Worm (Caenorhabditis elegans) whole organism, L4/young adult: ENCODE measurements around the gene R151.1.

Experiments used
- dao-5 ChIP-seq: sonication (generic microtip); optimal IDR thresholded peaks from 2 replicates; lab custom pipeline; 2016; ENCODE audit warnings: missing genotype, missing genetic modification characterization, moderate library complexity, missing compliant biosample characterization
- him-1 ChIP-seq: sonication (generic microtip); optimal IDR thresholded peaks from 2 replicates; lab custom pipeline; 2016; ENCODE audit warnings: missing genotype, missing genetic modification reagents, missing genetic modification characterization, missing compliant biosample characterization

ce11 chrIII:7199467-7199866 is 16.9 kb upstream of the R151.1 start:
- TF ChIP-seq dao-5: no peak
- TF ChIP-seq him-1 (tag; lab: Kevin White, UChicago): no peak
